Worm (Caenorhabditis elegans): ENCODE results near the gene sre-19.

sre-19 gene

ce11 chrIV:12227012-12227411 lies 11.7 kb downstream of the sre-19 start, which contains the start of gene mlt-3:
TSS of gene mlt-3 (minus strand) at chrIV:12227112.
- TF ChIP-seq lin-29 (GFP tag; IDR thresholded peaks at IDR 0.05), result no peak
- TF ChIP-seq lin-38 (GFP tag; IDR thresholded peaks at IDR 0.05), result no peak
- no peak for TF ChIP-seq zfp-2 (tag; optimal IDR thresholded peaks at IDR 0.05)
- no peak for TF ChIP-seq zag-1 (tag; optimal IDR thresholded peaks at IDR 0.05)
- no peak for TF ChIP-seq hif-1 (tag; optimal IDR thresholded peaks at IDR 0.05)
- TF ChIP-seq Y5F2A.4 (GFP tag; optimal IDR thresholded peaks at IDR 0.05), result no peak
- TF ChIP-seq nhr-76 (tag; optimal IDR thresholded peaks at IDR 0.05), result no peak
- no peak for TF ChIP-seq lin-1 (GFP tag; IDR thresholded peaks at IDR 0.05)
- no peak for TF ChIP-seq snpc-1.2 (GFP tag; IDR thresholded peaks at IDR 0.05)
- TF ChIP-seq zfp-3 (GFP tag; conservative IDR thresholded peaks at IDR 0.05), result no peak
- no peak for TF ChIP-seq unc-39 (tag; optimal IDR thresholded peaks at IDR 0.05)
- TF ChIP-seq set-16 (GFP tag; IDR thresholded peaks at IDR 0.05), result no peak
- TF ChIP-seq dmd-9 (GFP tag; IDR thresholded peaks at IDR 0.05), result no peak
- TF ChIP-seq spr-1 (tag; optimal IDR thresholded peaks at IDR 0.05), result no peak
- no peak for TF ChIP-seq T26A8.4 (GFP tag; IDR thresholded peaks at IDR 0.05)
- no peak for TF ChIP-seq F44E2.7 (GFP tag; IDR thresholded peaks at IDR 0.05)
- no peak for TF ChIP-seq pqm-1 (tag; optimal IDR thresholded peaks at IDR 0.05)
- no peak for TF ChIP-seq daf-12 (tag; optimal IDR thresholded peaks at IDR 0.05)

- TF ChIP-seq ceh-82 (tag; optimal IDR thresholded peaks at IDR 0.05) (no peak), unc-62 (GFP tag; optimal IDR thresholded peaks at IDR 0.05 in 1 of 2) (no peak), unc-62 (tag; optimal IDR thresholded peaks at IDR 0.05) (no peak), nhr-41 (GFP tag; IDR thresholded peaks at IDR 0.05) (no peak), dmd-8 (GFP tag; IDR thresholded peaks at IDR 0.05) (no peak), nhr-42 (GFP tag; IDR thresholded peaks at IDR 0.05) (no peak), dve-1 (tag; optimal IDR thresholded peaks at IDR 0.05; ENCODE audit: insufficient read depth) (no peak), snpc-1.2 (GFP tag; IDR thresholded peaks at IDR 0.05) (no peak), pha-4 (GFP tag; IDR thresholded peaks at IDR 0.05) (no peak), pha-4 (tag; optimal IDR thresholded peaks at IDR 0.05) (no peak), F37D6.2 (tag; optimal IDR thresholded peaks at IDR 0.05) (no peak), ZK337.2 (GFP tag; IDR thresholded peaks at IDR 0.05) (no peak), hmg-1.1 (GFP tag; IDR thresholded peaks at IDR 0.05) (no peak), egl-43 (GFP tag; IDR thresholded peaks at IDR 0.05) (no peak), daf-12 (tag; optimal IDR thresholded peaks at IDR 0.05) (no peak), fos-1 (tag; optimal IDR thresholded peaks at IDR 0.05) (no peak), zag-1 (tag; optimal IDR thresholded peaks at IDR 0.05) (no peak), ama-1 (optimal IDR thresholded peaks at IDR 0.05) (no peak), D1046.2 (GFP tag; IDR thresholded peaks at IDR 0.05) (no peak), F49E8.2 (tag; optimal IDR thresholded peaks at IDR 0.05; ENCODE audit: borderline replicate concordance) (no peak)
These were observed 19.4 kb downstream of the sre-19 start, which contains the start of gene F35G2.5 for ce11 chrIV:12219309-12219708. TSS of gene F35G2.5 (plus strand) at chrIV:12219609.

ce11 chrIV:12218253-12218652 lies 20.5 kb downstream of the sre-19 start:
- no peak for TF ChIP-seq rbr-2 (tag; optimal IDR thresholded peaks at IDR 0.05)
- TF ChIP-seq arid-1 (GFP tag; conservative IDR thresholded peaks at IDR 0.05), result no peak
- no peak for TF ChIP-seq nhr-48 (tag; optimal IDR thresholded peaks at IDR 0.05)
- TF ChIP-seq Y5F2A.4 (GFP tag; optimal IDR thresholded peaks at IDR 0.05), result no peak
- TF ChIP-seq attf-4 (tag; optimal IDR thresholded peaks at IDR 0.05), result no peak
- no peak for TF ChIP-seq saeg-2 (GFP tag; IDR thresholded peaks at IDR 0.05)
- no peak for TF ChIP-seq unc-130 (GFP tag; optimal IDR thresholded peaks at IDR 0.05)
- TF ChIP-seq aha-1 (tag), result peak; percentile 54
- no peak for TF ChIP-seq spr-1 (tag; optimal IDR thresholded peaks at IDR 0.05)
- no peak for TF ChIP-seq nhr-237 (tag; optimal IDR thresholded peaks at IDR 0.05)
- TF ChIP-seq hif-1 (tag; optimal IDR thresholded peaks at IDR 0.05), result peak; percentile 37 to 95
- no peak for TF ChIP-seq ceh-82 (tag; optimal IDR thresholded peaks at IDR 0.05)
- TF ChIP-seq egl-27 (tag; optimal IDR thresholded peaks at IDR 0.05), result no peak
- TF ChIP-seq tag-97 (GFP tag; IDR thresholded peaks at IDR 0.05), result no peak
